Fruit fly (Drosophila melanogaster) whole organism, embryonic: Measurements from ENCODE around the gene tup.
A peak's percentile ranks its signal among the peaks of the same experiment; 100 is the strongest.

ENCODE experiments used
- Atf-2 ChIP-seq: fragments of 200-800 bp; sonication (Bioruptor generic); optimal IDR thresholded peaks from 2 replicates; lab custom pipeline; 2016; ENCODE audit warnings: missing biosample characterization, missing genetic modification characterization
- Bgb ChIP-seq: fragments of 200-800 bp; sonication (Bioruptor generic); IDR thresholded peaks from 2 replicates; pipeline ENCODE4 v1.3.6; 2022; ENCODE audit warnings: missing biosample characterization, missing genetic modification characterization; ENCODE audit not compliant: partially characterized antibody
- CG10565 ChIP-seq: fragments of 200-800 bp; sonication (Bioruptor generic); optimal IDR thresholded peaks from 3 replicates; lab custom pipeline; 2016; ENCODE audit warnings: missing biosample characterization, mild to moderate bottlenecking, missing genetic modification characterization
- CG10654 ChIP-seq: fragments of 200-800 bp; sonication (Bioruptor generic); optimal IDR thresholded peaks from 2 replicates; lab custom pipeline; 2016; ENCODE audit warnings: missing biosample characterization, missing genetic modification characterization
- CG11398 ChIP-seq: fragments of 200-800 bp; sonication (Bioruptor generic); optimal IDR thresholded peaks from 2 replicates; lab custom pipeline; 2016; ENCODE audit warnings: missing biosample characterization, missing genetic modification characterization
- CG12744 ChIP-seq: fragments of 200-800 bp; sonication (Bioruptor generic); optimal IDR thresholded peaks from 2 replicates; lab custom pipeline; 2016; ENCODE audit warnings: missing biosample characterization, missing genetic modification characterization
- CG13424 ChIP-seq: fragments of 200-800 bp; sonication (Bioruptor generic); optimal IDR thresholded peaks from 2 replicates; lab custom pipeline; 2019; ENCODE audit warnings: missing biosample characterization, mild to moderate bottlenecking, missing genetic modification characterization, moderate library complexity
- CG14965 ChIP-seq: fragments of 200-800 bp; sonication (Bioruptor generic); optimal IDR thresholded peaks from 2 replicates; lab custom pipeline; 2016; ENCODE audit warnings: missing biosample characterization, missing genetic modification characterization, borderline replicate concordance
- CG15514 ChIP-seq: fragments of 200-800 bp; sonication (Bioruptor generic); optimal IDR thresholded peaks from 3 replicates; lab custom pipeline; 2017; ENCODE audit warnings: missing biosample characterization, missing genetic modification characterization, mild to moderate bottlenecking, moderate library complexity, missing genetic modification reagents
- CG17612 ChIP-seq: fragments of 200-800 bp; sonication (Bioruptor generic); IDR thresholded peaks from 2 replicates; pipeline ENCODE4 v1.3.6; 2022; ENCODE audit warnings: missing biosample characterization, missing genetic modification characterization
- CG17829 ChIP-seq: fragments of 200-800 bp; optimal IDR thresholded peaks from 2 replicates; lab custom pipeline; 2019; ENCODE audit warnings: missing biosample characterization, mild to moderate bottlenecking, missing genetic modification characterization, moderate library complexity
- CG2120 ChIP-seq: fragments of 200-800 bp; sonication (Bioruptor generic); optimal IDR thresholded peaks from 3 replicates; lab custom pipeline; 2016; ENCODE audit warnings: missing biosample characterization, missing genetic modification characterization
- CG30020 ChIP-seq: fragments of 200-800 bp; optimal IDR thresholded peaks from 2 replicates; lab custom pipeline; 2019; ENCODE audit warnings: missing biosample characterization, mild to moderate bottlenecking, missing genetic modification characterization, moderate library complexity
- CG31441 ChIP-seq: fragments of 200-800 bp; sonication (Bioruptor generic); IDR thresholded peaks from 2 replicates; pipeline ENCODE4 v1.3.6; 2022; ENCODE audit warnings: missing biosample characterization, missing genetic modification characterization
- CG3281 ChIP-seq: fragments of 200-800 bp; sonication (Bioruptor generic); optimal IDR thresholded peaks from 3 replicates; lab custom pipeline; 2017; ENCODE audit warnings: missing biosample characterization, mild to moderate bottlenecking, missing genetic modification characterization
- CG34376 ChIP-seq: fragments of 200-800 bp; sonication (Bioruptor generic); optimal IDR thresholded peaks from 2 replicates; lab custom pipeline; 2018; ENCODE audit warnings: missing biosample characterization, mild to moderate bottlenecking, missing genetic modification characterization
- CG4282 ChIP-seq: fragments of 200-800 bp; sonication (Bioruptor generic); optimal IDR thresholded peaks from 2 replicates; lab custom pipeline; 2016; ENCODE audit warnings: missing biosample characterization, missing genetic modification characterization
- CG4730 ChIP-seq: fragments of 200-800 bp; sonication (Bioruptor generic); IDR thresholded peaks from 2 replicates; pipeline ENCODE4 v1.3.6; 2022; ENCODE audit warnings: missing biosample characterization, missing genetic modification characterization
- CG4820 ChIP-seq: fragments of 200-800 bp; sonication (Bioruptor generic); optimal IDR thresholded peaks from 3 replicates; lab custom pipeline; 2016; ENCODE audit warnings: missing biosample characterization, missing genetic modification characterization
- CG6175 ChIP-seq: fragments of 200-800 bp; sonication (Bioruptor generic); IDR thresholded peaks from 3 replicates; pipeline ENCODE4 v1.3.6; 2022; ENCODE audit warnings: missing biosample characterization, missing genetic modification characterization
- CG9215 ChIP-seq: fragments of 200-800 bp; sonication (Bioruptor generic); IDR thresholded peaks from 2 replicates; pipeline ENCODE4 v1.3.6; 2022; ENCODE audit warnings: missing biosample characterization, missing genetic modification characterization
- CG9932 ChIP-seq: fragments of 200-800 bp; sonication (Bioruptor generic); IDR thresholded peaks from 2 replicates; pipeline ENCODE4 v1.3.6; 2022; ENCODE audit warnings: missing biosample characterization, missing genetic modification characterization
- CrebB ChIP-seq: fragments of 200-800 bp; sonication (Bioruptor generic); optimal IDR thresholded peaks from 3 replicates; lab custom pipeline; 2018; ENCODE audit warnings: missing biosample characterization, mild to moderate bottlenecking, missing genetic modification characterization
- Doc2 ChIP-seq: fragments of 200-800 bp; sonication (Bioruptor generic); IDR thresholded peaks from 2 replicates; pipeline ENCODE4 v1.3.6; 2022; ENCODE audit warnings: missing biosample characterization, missing genetic modification characterization
- HLH3B ChIP-seq: fragments of 200-800 bp; sonication (Bioruptor generic); IDR thresholded peaks from 2 replicates; pipeline ENCODE4 v1.3.6; 2022; ENCODE audit warnings: missing biosample characterization, missing genetic modification characterization
- HmgZ ChIP-seq: fragments of 200-800 bp; sonication (Bioruptor generic); optimal IDR thresholded peaks from 2 replicates; lab custom pipeline; 2018; ENCODE audit warnings: missing biosample characterization, mild to moderate bottlenecking, missing genetic modification characterization
- Hr78 ChIP-seq, 2 experiments: fragments of 200-800 bp in 1 of 2; fragments of >200 bp in 1 of 2; sonication (Bioruptor generic) in 1 of 2; optimal IDR thresholded peaks; 2 replicates each; lab custom pipeline; 2017 to 2019; ENCODE audit warnings: missing biosample characterization in 2 of 2, missing genetic modification characterization in 2 of 2, mild to moderate bottlenecking in 1 of 2, moderate library complexity in 1 of 2
- Kr ChIP-seq: fragments of 200-800 bp; sonication (Bioruptor generic); optimal IDR thresholded peaks from 2 replicates; lab custom pipeline; 2017; ENCODE audit warnings: missing biosample characterization, mild to moderate bottlenecking, missing genetic modification characterization
- Mad ChIP-seq: fragments of 200-800 bp; sonication (Bioruptor generic); optimal IDR thresholded peaks from 2 replicates; lab custom pipeline; 2016; ENCODE audit warnings: missing biosample characterization, missing genetic modification characterization
- Myb ChIP-seq: fragments of 200-800 bp; sonication (Bioruptor generic); optimal IDR thresholded peaks from 2 replicates; lab custom pipeline; 2016; ENCODE audit warnings: missing biosample characterization, missing genetic modification characterization
- Nf-YC ChIP-seq: fragments of 200-800 bp; optimal IDR thresholded peaks from 3 replicates; lab custom pipeline; 2019; ENCODE audit warnings: missing biosample characterization, mild to moderate bottlenecking, missing genetic modification characterization, moderate library complexity
- Rx ChIP-seq: fragments of 200-800 bp; sonication (Bioruptor generic); IDR thresholded peaks from 2 replicates; pipeline ENCODE4 v1.3.6; 2022; ENCODE audit warnings: missing biosample characterization, missing genetic modification characterization
- Sox102F ChIP-seq: fragments of 200-800 bp; sonication (Bioruptor generic); optimal IDR thresholded peaks from 2 replicates; lab custom pipeline; 2018; ENCODE audit warnings: missing biosample characterization, mild to moderate bottlenecking, missing genetic modification characterization, moderate library complexity
- Tbp ChIP-seq: fragments of >200 bp; optimal IDR thresholded peaks from 2 replicates; lab custom pipeline; 2018; ENCODE audit warnings: missing biosample characterization, missing genetic modification characterization
- cg ChIP-seq: fragments of 200-800 bp; sonication (Bioruptor generic); optimal IDR thresholded peaks from 3 replicates; lab custom pipeline; 2019; ENCODE audit warnings: missing biosample characterization, mild to moderate bottlenecking, missing genetic modification characterization, moderate library complexity
- chn ChIP-seq: fragments of 200-800 bp; sonication (Bioruptor generic); optimal IDR thresholded peaks from 2 replicates; lab custom pipeline; 2016; ENCODE audit warnings: missing biosample characterization, missing genetic modification characterization
- dimm ChIP-seq: fragments of 200-800 bp; sonication (Bioruptor generic); IDR thresholded peaks from 2 replicates; pipeline ENCODE4 v1.3.6; 2022; ENCODE audit warnings: missing biosample characterization, missing genetic modification characterization
- dmrt11E ChIP-seq: fragments of 200-800 bp; sonication (Bioruptor generic); optimal IDR thresholded peaks from 3 replicates; lab custom pipeline; 2018; ENCODE audit warnings: missing biosample characterization, mild to moderate bottlenecking, missing genetic modification characterization, moderate library complexity
- dpn ChIP-seq, 2 experiments: fragments of 200-800 bp; sonication (Bioruptor generic); optimal IDR thresholded peaks; 3 replicates each; lab custom pipeline; 2016; ENCODE audit warnings: missing biosample characterization in 2 of 2, missing genetic modification characterization in 2 of 2
- grn ChIP-seq: fragments of 200-800 bp; sonication (Bioruptor generic); optimal IDR thresholded peaks from 3 replicates; lab custom pipeline; 2017; ENCODE audit warnings: missing biosample characterization, missing genetic modification characterization
- hbn ChIP-seq: fragments of 200-800 bp; sonication (Bioruptor generic); IDR thresholded peaks from 2 replicates; pipeline ENCODE4 v1.3.6; 2022; ENCODE audit warnings: missing biosample characterization, missing genetic modification characterization; ENCODE audit not compliant: partially characterized antibody
- ind ChIP-seq: fragments of 200-800 bp; sonication (Bioruptor generic); optimal IDR thresholded peaks from 3 replicates; lab custom pipeline; 2016; ENCODE audit warnings: missing biosample characterization, missing genetic modification characterization
- insv ChIP-seq, 2 experiments: fragments of 200-800 bp; sonication (Bioruptor generic); optimal IDR thresholded peaks; 3 replicates each; lab custom pipeline; 2016 to 2018; ENCODE audit warnings: missing biosample characterization in 2 of 2, missing genetic modification characterization in 2 of 2
- kni ChIP-seq: fragments of 200-800 bp; sonication (Bioruptor generic); optimal IDR thresholded peaks from 3 replicates; lab custom pipeline; 2017; ENCODE audit warnings: mild to moderate bottlenecking, missing biosample characterization, missing genetic modification reagents, missing genetic modification characterization
- mam ChIP-seq: fragments of 200-800 bp; sonication (Bioruptor generic); optimal IDR thresholded peaks from 3 replicates; lab custom pipeline; 2016; ENCODE audit warnings: missing biosample characterization, missing genetic modification characterization
- nerfin-2 ChIP-seq: fragments of 200-800 bp; sonication (Bioruptor generic); IDR thresholded peaks from 2 replicates; pipeline ENCODE4 v1.3.6; 2022; ENCODE audit warnings: missing biosample characterization, missing genetic modification characterization; ENCODE audit not compliant: partially characterized antibody
- pb ChIP-seq: fragments of 200-800 bp; sonication (Bioruptor generic); optimal IDR thresholded peaks from 3 replicates; lab custom pipeline; 2016; ENCODE audit warnings: missing biosample characterization, missing genetic modification characterization
- pfk ChIP-seq: fragments of 200-800 bp; sonication (Bioruptor generic); optimal IDR thresholded peaks from 2 replicates; lab custom pipeline; 2018; ENCODE audit warnings: missing biosample characterization, mild to moderate bottlenecking, missing genetic modification characterization, moderate library complexity
- tup ChIP-seq: fragments of 200-800 bp; sonication (Bioruptor generic); optimal IDR thresholded peaks from 2 replicates; lab custom pipeline; 2016; ENCODE audit warnings: missing biosample characterization, mild to moderate bottlenecking, missing genetic modification characterization, moderate library complexity
- zen ChIP-seq: fragments of 200-800 bp; sonication (Bioruptor generic); optimal IDR thresholded peaks from 3 replicates; lab custom pipeline; 2018; ENCODE audit warnings: missing biosample characterization, mild to moderate bottlenecking, missing genetic modification characterization, moderate library complexity

Gene tup

DNA sequence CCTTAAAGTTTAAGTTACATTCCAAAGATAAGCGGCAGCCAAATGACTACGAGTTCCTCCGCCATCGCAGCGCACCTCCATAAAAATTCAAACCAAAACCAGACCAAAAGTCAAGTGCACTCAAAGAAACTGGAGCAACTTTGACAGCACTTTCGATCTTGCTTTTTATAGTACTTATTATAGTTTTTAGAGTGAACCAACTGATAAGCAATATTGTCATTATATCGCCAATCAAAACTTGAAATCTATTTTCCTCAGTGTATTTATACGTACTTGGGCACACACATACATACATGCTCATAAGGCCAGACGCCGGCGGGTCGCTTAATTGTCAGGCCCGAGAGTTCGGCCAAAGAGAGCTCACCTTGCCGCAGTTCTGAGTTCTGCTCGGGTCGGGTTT lies 9.0 kb upstream of the tup start (continued):
- TF ChIP-seq CG15514 (GFP tag; lab: Kevin White, UChicago) (no peak), grn (GFP tag; lab: Kevin White, UChicago) (no peak), nerfin-2 (GFP tag; lab: Robert Waterston, UW) (no peak), kni (GFP tag; lab: Kevin White, UChicago) (no peak), insv (GFP tag; optimal IDR thresholded peaks at IDR 0.05; lab: Kevin White, UChicago) (peak in 1 of 2 experiments; percentile 0), CG10654 (GFP tag; lab: Kevin White, UChicago) (peak; percentile 53), Hr78 (GFP tag; optimal IDR thresholded peaks at IDR 0.05; lab: Kevin White, UChicago) (peak in 1 of 2 experiments; percentile 24), CG9215 (GFP tag; lab: Robert Waterston, UW) (0 out of 2 replicates have a peak, but pooled peaks have one; percentile 4), Kr (peak; percentile 43), Sox102F (peak; percentile 64), Rx (GFP tag; lab: Robert Waterston, UW) (peak; percentile 65; the same call in 1 of the 2 replicates), Bgb (no peak), pfk (GFP tag; lab: Kevin White, UChicago) (no peak), CG6175 (GFP tag; lab: Robert Waterston, UW) (no peak), Myb (peak; percentile 48), Mad (GFP tag; lab: Kevin White, UChicago) (peak; percentile 67), CG4282 (no peak), CG31441 (peak; percentile 81), pb (GFP tag; lab: Kevin White, UChicago) (peak; percentile 50), CG9932 (GFP tag; lab: Robert Waterston, UW) (no peak), CG34376 (GFP tag; lab: Kevin White, UChicago) (no peak), HLH3B (GFP tag; lab: Robert Waterston, UW) (peak; percentile 67), CG17612 (GFP tag; lab: Robert Waterston, UW) (peak; percentile 7; the same call in 1 of the 2 replicates), CG14965 (GFP tag; lab: Kevin White, UChicago) (peak; percentile 46), Atf-2 (GFP tag; lab: Kevin White, UChicago) (peak; percentile 78), chn (peak; percentile 88), ind (GFP tag; lab: Kevin White, UChicago) (peak; percentile 61), CG3281 (no peak), CG17829 (tag; lab: Kevin White, UChicago) (peak; percentile 93), hbn (GFP tag; lab: Robert Waterston, UW) (no peak), CG12744 (GFP tag; lab: Kevin White, UChicago) (peak; percentile 59), CG30020 (peak; percentile 27), cg (peak; percentile 50), dimm (GFP tag; lab: Robert Waterston, UW) (0 out of 2 replicates have a peak, but pooled peaks have one; percentile 28), CG4820 (GFP tag; lab: Kevin White, UChicago) (peak; percentile 85), dmrt11E (tag; lab: Kevin White, UChicago) (peak; percentile 96), CG10565 (GFP tag; lab: Kevin White, UChicago) (peak; percentile 28), Tbp (GFP tag; lab: Kevin White, UChicago) (no peak), CG11398 (GFP tag; lab: Kevin White, UChicago) (peak; percentile 48), CG4730 (peak; percentile 61), zen (peak; percentile 98), CG13424 (tag; lab: Kevin White, UChicago) (peak; percentile 79), Doc2 (no peak), mam (peak; percentile 55), Nf-YC (tag; lab: Kevin White, UChicago) (no peak), tup (GFP tag; lab: Kevin White, UChicago) (peak; percentile 90), CrebB (tag; lab: Kevin White, UChicago) (peak; percentile 19), dpn (GFP tag; optimal IDR thresholded peaks at IDR 0.05; lab: Kevin White, UChicago) (peak; percentile 71 to 73), CG2120 (no peak), HmgZ (tag; lab: Kevin White, UChicago) (no peak)
